Worm (Caenorhabditis elegans) whole organism, L3 larva: ENCODE measurements around the gene chil-22.

Experiments
- ama-1 ChIP-seq: fragments of 150-350 bp; optimal IDR thresholded peaks from 2 replicates; lab custom pipeline; 2018
- nfya-1 ChIP-seq: sonication (generic microtip); optimal IDR thresholded peaks from 2 replicates; lab custom pipeline; 2017; ENCODE audit warnings: missing genetic modification characterization, mild to moderate bottlenecking, missing compliant biosample characterization, antibody characterized with exemption, moderate library complexity; ENCODE audit not compliant: insufficient read depth

ce11 chrII:9418065-9418567 is 47.9 kb downstream of the chil-22 start, which contains the start of the genes M176.4 and M176.16:
- TF ChIP-seq nfya-1 (no peak), ama-1 (lab: Kevin White, UChicago) (no peak)
